Fruit fly (Drosophila melanogaster): Measurements from ENCODE around the gene CG42710.

CG42710 gene

dm6 chr2L:8734998-8735397 lies 47.3 kb downstream of the CG42710 start:
- no peak for TF ChIP-seq EcR (GFP tag; optimal IDR thresholded peaks at IDR 0.05)
- TF ChIP-seq CG17806 (tag; optimal IDR thresholded peaks at IDR 0.05): no peak
- no peak for TF ChIP-seq CG13204 (GFP tag; optimal IDR thresholded peaks at IDR 0.05)
- no peak for TF ChIP-seq CG10348 (GFP tag; IDR thresholded peaks at IDR 0.05)
- no peak for TF ChIP-seq CG15710 (tag; optimal IDR thresholded peaks at IDR 0.05)
- no peak for TF ChIP-seq CG32121 (GFP tag; IDR thresholded peaks at IDR 0.05)
- no peak for TF ChIP-seq CG9948 (tag; optimal IDR thresholded peaks at IDR 0.05)
- no peak for TF ChIP-seq CG8159 (tag; optimal IDR thresholded peaks at IDR 0.05)
- no peak for TF ChIP-seq Pif1B (GFP tag; optimal IDR thresholded peaks at IDR 0.05)
- no peak for TF ChIP-seq fd96Ca (GFP tag; IDR thresholded peaks at IDR 0.05)
- TF ChIP-seq CG34367 (tag; optimal IDR thresholded peaks at IDR 0.05): no peak
- TF ChIP-seq D1 (tag; optimal IDR thresholded peaks at IDR 0.05): no peak
- no peak for TF ChIP-seq CG14655 (GFP tag; optimal IDR thresholded peaks at IDR 0.05)
- TF ChIP-seq Ets98B (GFP tag; IDR thresholded peaks at IDR 0.05): no peak
- TF ChIP-seq Pif1A (GFP tag; optimal IDR thresholded peaks at IDR 0.05): no peak
- TF ChIP-seq gl (tag; optimal IDR thresholded peaks at IDR 0.05): no peak

- no peak for TF ChIP-seq EcR (GFP tag; optimal IDR thresholded peaks at IDR 0.05)
- no peak for TF ChIP-seq CG12605 (GFP tag; IDR thresholded peaks at IDR 0.05)
- TF ChIP-seq CG8301 (tag; optimal IDR thresholded peaks at IDR 0.05): no peak
- no peak for TF ChIP-seq CG10348 (GFP tag; IDR thresholded peaks at IDR 0.05)
- TF ChIP-seq rn (GFP tag; IDR thresholded peaks at IDR 0.05): no peak
- TF ChIP-seq CG13204 (GFP tag; optimal IDR thresholded peaks at IDR 0.05): no peak
- no peak for TF ChIP-seq Pif1B (GFP tag; optimal IDR thresholded peaks at IDR 0.05)
- TF ChIP-seq Ets98B (GFP tag; IDR thresholded peaks at IDR 0.05): no peak
- TF ChIP-seq CG17806 (tag; optimal IDR thresholded peaks at IDR 0.05): no peak
- TF ChIP-seq gl (tag; optimal IDR thresholded peaks at IDR 0.05): no peak
- TF ChIP-seq fd96Ca (GFP tag; IDR thresholded peaks at IDR 0.05): no peak
- TF ChIP-seq D1 (tag; optimal IDR thresholded peaks at IDR 0.05): no peak
- no peak for TF ChIP-seq CG4496 (GFP tag; IDR thresholded peaks at IDR 0.05)
- no peak for TF ChIP-seq CG34367 (tag; optimal IDR thresholded peaks at IDR 0.05)
- TF ChIP-seq CG9948 (tag; optimal IDR thresholded peaks at IDR 0.05): no peak
These were observed 48.0 kb downstream of the CG42710 start for dm6 chr2L:8734304-8734703.

- TF ChIP-seq CG15710 (tag; optimal IDR thresholded peaks at IDR 0.05) (no peak), CG14655 (GFP tag; optimal IDR thresholded peaks at IDR 0.05) (no peak), CG12605 (GFP tag; IDR thresholded peaks at IDR 0.05) (no peak), CG34367 (tag; optimal IDR thresholded peaks at IDR 0.05) (no peak), CG9948 (tag; optimal IDR thresholded peaks at IDR 0.05) (peak; percentile 6), CG4496 (GFP tag; IDR thresholded peaks at IDR 0.05) (no peak), CG13204 (GFP tag; optimal IDR thresholded peaks at IDR 0.05) (no peak), gl (tag; optimal IDR thresholded peaks at IDR 0.05) (no peak), Snoo (tag; optimal IDR thresholded peaks at IDR 0.05) (no peak), EcR (GFP tag; optimal IDR thresholded peaks at IDR 0.05) (no peak), Ets98B (GFP tag; IDR thresholded peaks at IDR 0.05) (0 out of 2 replicates have a peak, but pooled peaks have one; percentile 27), CG10348 (GFP tag; IDR thresholded peaks at IDR 0.05) (no peak), fd96Ca (GFP tag; IDR thresholded peaks at IDR 0.05) (no peak), D1 (tag; optimal IDR thresholded peaks at IDR 0.05) (no peak), CG8301 (tag; optimal IDR thresholded peaks at IDR 0.05) (no peak), CG32121 (GFP tag; IDR thresholded peaks at IDR 0.05) (no peak), Pif1B (GFP tag; optimal IDR thresholded peaks at IDR 0.05) (no peak), CG8159 (tag; optimal IDR thresholded peaks at IDR 0.05) (no peak), rn (GFP tag; IDR thresholded peaks at IDR 0.05) (no peak), CG17806 (tag; optimal IDR thresholded peaks at IDR 0.05) (no peak), Pif1A (GFP tag; optimal IDR thresholded peaks at IDR 0.05) (peak; percentile 7)
These were observed 49.6 kb downstream of the CG42710 start for dm6 chr2L:8732702-8733101.
